Worm (Caenorhabditis elegans): Measurements from ENCODE around the gene F54D5.23.

Gene F54D5.23

DNA sequence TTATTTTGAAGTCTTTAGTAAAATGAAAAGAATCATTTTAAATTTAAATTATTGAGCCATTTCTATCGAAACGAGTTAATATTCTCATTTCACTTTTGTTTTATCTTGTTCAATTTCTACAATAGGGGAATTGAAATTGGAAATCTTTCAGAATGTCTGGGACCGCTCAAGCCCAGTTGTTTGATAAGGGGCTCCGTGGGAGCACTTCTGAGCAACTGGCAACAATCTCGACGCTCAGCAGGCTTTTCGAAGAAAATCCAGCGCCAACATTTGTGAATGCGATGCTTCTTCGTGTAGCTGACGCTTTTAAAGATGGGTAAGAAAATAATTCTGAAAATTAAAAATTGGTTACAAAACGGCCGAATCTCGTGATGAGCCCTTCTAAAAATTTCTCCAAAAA lies 13.6 kb upstream of the F54D5.23 start, which contains the start of gene ints-7:
Gene ints-7 (plus strand): TSS at position 152 of the 400 bp plus-strand sequence.
- TF ChIP-seq eyg-1 (tag; optimal IDR thresholded peaks at IDR 0.05) (no peak), ceh-48 (tag; optimal IDR thresholded peaks at IDR 0.05) (no peak), ceh-14 (tag; optimal IDR thresholded peaks at IDR 0.05) (no peak), syd-9 (tag; optimal IDR thresholded peaks at IDR 0.05) (no peak), ztf-16 (tag; optimal IDR thresholded peaks at IDR 0.05) (no peak), dve-1 (tag; optimal IDR thresholded peaks at IDR 0.05) (no peak), ahr-1 (tag; optimal IDR thresholded peaks at IDR 0.05) (no peak), ceh-30 (tag; optimal IDR thresholded peaks at IDR 0.05) (no peak), ceh-22 (tag; optimal IDR thresholded peaks at IDR 0.05) (no peak), ttx-3 (tag; optimal IDR thresholded peaks at IDR 0.05) (no peak), ceh-24 (tag; optimal IDR thresholded peaks at IDR 0.05) (no peak), fax-1 (tag; optimal IDR thresholded peaks at IDR 0.05) (no peak)

ce11 chrII:11578327-11578726 lies 9.2 kb upstream of the F54D5.23 start, which contains the start of gene smc-6:
Gene smc-6 (plus strand): TSS chrII:11578716.
- TF ChIP-seq C08G9.2 (tag; optimal IDR thresholded peaks at IDR 0.05) (peak; percentile 20), fax-1 (tag; optimal IDR thresholded peaks at IDR 0.05) (no peak), Y22D7AL.16 (tag; optimal IDR thresholded peaks at IDR 0.05) (no peak), pqm-1 (tag; optimal IDR thresholded peaks at IDR 0.05) (no peak), C38D4.7 (GFP tag; optimal IDR thresholded peaks at IDR 0.05) (no peak), hlh-15 (tag; optimal IDR thresholded peaks at IDR 0.05) (no peak), mec-3 (tag; optimal IDR thresholded peaks at IDR 0.05; ENCODE audit: borderline replicate concordance) (no peak), pag-3 (tag; optimal IDR thresholded peaks at IDR 0.05; ENCODE audit: borderline replicate concordance) (no peak), tbx-2 (tag; optimal IDR thresholded peaks at IDR 0.05) (no peak), npax-4 (tag; optimal IDR thresholded peaks at IDR 0.05) (no peak), hlh-8 (tag; optimal IDR thresholded peaks at IDR 0.05) (no peak), ceh-14 (tag; optimal IDR thresholded peaks at IDR 0.05) (no peak), pha-2 (tag; optimal IDR thresholded peaks at IDR 0.05) (no peak), hlh-13 (GFP tag; optimal IDR thresholded peaks at IDR 0.05) (no peak), ceh-34 (tag; optimal IDR thresholded peaks at IDR 0.05) (no peak), unc-42 (tag; optimal IDR thresholded peaks at IDR 0.05) (peak; percentile 4), K09A11.1 (tag; optimal IDR thresholded peaks at IDR 0.05; ENCODE audit: insufficient read depth) (no peak), fkh-10 (GFP tag; optimal IDR thresholded peaks at IDR 0.05) (no peak), ceh-18 (tag; optimal IDR thresholded peaks at IDR 0.05) (no peak), pax-1 (tag; optimal IDR thresholded peaks at IDR 0.05) (no peak), elt-4 (tag; optimal IDR thresholded peaks at IDR 0.05) (no peak), ceh-31 (tag; optimal IDR thresholded peaks at IDR 0.05) (peak; percentile 39), eyg-1 (tag; optimal IDR thresholded peaks at IDR 0.05) (no peak), ceh-19 (GFP tag; optimal IDR thresholded peaks at IDR 0.05) (no peak), ceh-22 (tag; optimal IDR thresholded peaks at IDR 0.05) (no peak), unc-86 (tag; optimal IDR thresholded peaks at IDR 0.05) (no peak), tbx-7 (tag; optimal IDR thresholded peaks at IDR 0.05) (no peak), ceh-2 (tag; optimal IDR thresholded peaks at IDR 0.05) (peak; percentile 14), rnt-1 (tag; optimal IDR thresholded peaks at IDR 0.05) (no peak), nfya-1 (tag; optimal IDR thresholded peaks at IDR 0.05) (no peak), che-1 (tag; optimal IDR thresholded peaks at IDR 0.05) (no peak), fkh-6 (tag; optimal IDR thresholded peaks at IDR 0.05) (no peak), ceh-48 (tag; optimal IDR thresholded peaks at IDR 0.05) (no peak), syd-9 (tag; optimal IDR thresholded peaks at IDR 0.05) (no peak)

- TF ChIP-seq unc-3 (GFP tag; conservative IDR thresholded peaks at IDR 0.05) (no peak), unc-3 (tag; optimal IDR thresholded peaks at IDR 0.05) (no peak), fkh-6 (tag; optimal IDR thresholded peaks at IDR 0.05) (no peak), Y22D7AL.16 (tag; optimal IDR thresholded peaks at IDR 0.05) (no peak), fkh-10 (GFP tag; optimal IDR thresholded peaks at IDR 0.05) (no peak)
These were observed 8.8 kb upstream of the F54D5.23 start for ce11 chrII:11577861-11578260.

All from whole organism, late embryonic.